Fruit fly (Drosophila melanogaster): ENCODE data around the gene CG14238.

DNA sequence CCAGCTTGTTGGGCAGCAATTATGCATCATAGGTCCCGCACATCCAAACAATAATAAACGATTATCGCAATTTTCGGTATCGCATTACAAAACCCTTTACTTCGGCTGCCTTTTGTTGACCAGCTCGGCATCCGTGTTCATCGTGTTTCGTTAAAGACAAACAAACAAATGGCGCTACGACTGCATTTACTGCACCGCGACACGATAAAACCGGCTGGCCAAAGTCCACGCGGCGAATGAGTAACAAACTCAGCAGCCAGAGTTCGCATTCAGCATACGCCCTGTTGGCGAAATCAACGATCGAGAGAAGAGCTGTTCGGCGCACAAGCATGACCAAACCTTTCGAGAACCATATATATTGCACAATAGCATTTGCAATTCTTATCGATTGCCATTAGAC is 6.3 kb downstream of the CG14238 start:
- TF ChIP-seq tx (GFP tag; optimal IDR thresholded peaks at IDR 0.05) (no peak), CG6765 (GFP tag; optimal IDR thresholded peaks at IDR 0.05) (no peak), Poxn (GFP tag; IDR thresholded peaks at IDR 0.05) (no peak), Tbp (GFP tag; optimal IDR thresholded peaks at IDR 0.05) (no peak), wor (GFP tag; IDR thresholded peaks at IDR 0.05) (no peak), croc (GFP tag; conservative IDR thresholded peaks at IDR 0.05) (no peak), bbx (GFP tag; IDR thresholded peaks at IDR 0.05; ENCODE audit: partially characterized antibody) (no peak), Xrp1 (GFP tag; IDR thresholded peaks at IDR 0.05) (no peak), insv (GFP tag; optimal IDR thresholded peaks at IDR 0.05) (no peak), sob (GFP tag; IDR thresholded peaks at IDR 0.05) (no peak)

All from whole organism, embryonic.